Fruit fly (Drosophila melanogaster): ENCODE measurements around the gene Dpy-30L2.

The Dpy-30L2 gene

dm6 chr3L:4071561-4072049 is 24.1 kb upstream of the Dpy-30L2 start, which contains the start of gene wit (continued):
- no peak for TF ChIP-seq CG4424 (GFP tag; optimal IDR thresholded peaks at IDR 0.05)
- TF ChIP-seq ac (GFP tag; optimal IDR thresholded peaks at IDR 0.05) = no peak
- peak; percentile 14; the same call in 1 of the 2 replicates for TF ChIP-seq wdn (GFP tag; IDR thresholded peaks at IDR 0.05)
- TF ChIP-seq toy (GFP tag; IDR thresholded peaks at IDR 0.05) = no peak
- no peak for TF ChIP-seq CG6254 (GFP tag; optimal IDR thresholded peaks at IDR 0.05)
- no peak for TF ChIP-seq CG10209 (GFP tag; optimal IDR thresholded peaks at IDR 0.05)
- TF ChIP-seq CG8359 (GFP tag; optimal IDR thresholded peaks at IDR 0.05; ENCODE audit: borderline replicate concordance) = no peak
- TF ChIP-seq CG10431 (GFP tag; optimal IDR thresholded peaks at IDR 0.05) = no peak
- no peak for TF ChIP-seq CG11247 (GFP tag; IDR thresholded peaks at IDR 0.05)
- TF ChIP-seq CG6272 (GFP tag; IDR thresholded peaks at IDR 0.05) = no peak
- no peak for TF ChIP-seq eve (GFP tag; optimal IDR thresholded peaks at IDR 0.05)
- no peak; the same call in 2 of the 3 replicates for TF ChIP-seq B-H1 (GFP tag; IDR thresholded peaks at IDR 0.05)
- no peak for TF ChIP-seq CG16779 (GFP tag; IDR thresholded peaks at IDR 0.05)
- TF ChIP-seq E2f1 (GFP tag; IDR thresholded peaks at IDR 0.05) = no peak
- no peak for TF ChIP-seq Fer2 (tag; optimal IDR thresholded peaks at IDR 0.05)
- no peak for TF ChIP-seq CG1603 (tag; optimal IDR thresholded peaks at IDR 0.05)
- no peak for TF ChIP-seq Hmx (GFP tag; optimal IDR thresholded peaks at IDR 0.05)
- no peak for TF ChIP-seq CG1529 (GFP tag; optimal IDR thresholded peaks at IDR 0.05)
- TF ChIP-seq CG12744 (GFP tag; optimal IDR thresholded peaks at IDR 0.05) = no peak
- TF ChIP-seq CG31365 (tag; optimal IDR thresholded peaks at IDR 0.05) = no peak
- peak; percentile 24 for TF ChIP-seq CG15269 (tag; optimal IDR thresholded peaks at IDR 0.05)
- TF ChIP-seq Hr51 (GFP tag; optimal IDR thresholded peaks at IDR 0.05) = no peak
- no peak for TF ChIP-seq H15 (GFP tag; IDR thresholded peaks at IDR 0.05)
- TF ChIP-seq CG5953 (GFP tag; IDR thresholded peaks at IDR 0.05) = no peak
- no peak for TF ChIP-seq stwl (tag; optimal IDR thresholded peaks at IDR 0.05)
- TF ChIP-seq CG9932 (GFP tag; IDR thresholded peaks at IDR 0.05) = peak; percentile 32
- no peak for TF ChIP-seq CG17186 (GFP tag; optimal IDR thresholded peaks at IDR 0.05)
- no peak for TF ChIP-seq Ravus (GFP tag; IDR thresholded peaks at IDR 0.05)
- TF ChIP-seq fd96Cb (tag; optimal IDR thresholded peaks at IDR 0.05) = no peak
- TF ChIP-seq CG15601 (tag; optimal IDR thresholded peaks at IDR 0.05) = no peak
- TF ChIP-seq CG7271 (tag; optimal IDR thresholded peaks at IDR 0.05) = no peak
- no peak for TF ChIP-seq CG10274 (GFP tag; optimal IDR thresholded peaks at IDR 0.05)
- TF ChIP-seq CG12659 (GFP tag; optimal IDR thresholded peaks at IDR 0.05) = no peak
- TF ChIP-seq amos (GFP tag; IDR thresholded peaks at IDR 0.05; ENCODE audit: partially characterized antibody) = no peak; the same call in 1 of the 2 replicates
- TF ChIP-seq kay (GFP tag; optimal IDR thresholded peaks at IDR 0.05) = no peak
- TF ChIP-seq cato (GFP tag; optimal IDR thresholded peaks at IDR 0.05; ENCODE audit: borderline replicate concordance) = no peak
- TF ChIP-seq CG14014 (GFP tag; IDR thresholded peaks at IDR 0.05) = 0 out of 2 replicates have a peak, but pooled peaks have one; percentile 13
- peak; percentile 98 for TF ChIP-seq scrt (GFP tag; optimal IDR thresholded peaks at IDR 0.05)
- peak; percentile 22 for TF ChIP-seq sug (tag; optimal IDR thresholded peaks at IDR 0.05)
- TF ChIP-seq gcm (GFP tag; optimal IDR thresholded peaks at IDR 0.05) = no peak
- no peak for TF ChIP-seq CG14441 (GFP tag; IDR thresholded peaks at IDR 0.05)
- TF ChIP-seq CTCF (GFP tag; optimal IDR thresholded peaks at IDR 0.05) = no peak
- peak in 1 of 2 experiments; percentile 73 for TF ChIP-seq Pdp1 (GFP tag; optimal IDR thresholded peaks at IDR 0.05)
- TF ChIP-seq zf30C (GFP tag; optimal IDR thresholded peaks at IDR 0.05) = peak; percentile 74
- TF ChIP-seq CG10147 (GFP tag; optimal IDR thresholded peaks at IDR 0.05) = no peak
- TF ChIP-seq CG34422 (GFP tag; IDR thresholded peaks at IDR 0.05) = peak; percentile 79; the same call in 1 of the 3 replicates
- TF ChIP-seq CG13894 (tag; optimal IDR thresholded peaks at IDR 0.05) = no peak
- no peak for TF ChIP-seq pum (GFP tag; optimal IDR thresholded peaks at IDR 0.05)
- no peak for TF ChIP-seq CG9437 (GFP tag; optimal IDR thresholded peaks at IDR 0.05)
- no peak for TF ChIP-seq esg (GFP tag; conservative IDR thresholded peaks at IDR 0.05)
- no peak for TF ChIP-seq CG10321 (GFP tag; IDR thresholded peaks at IDR 0.05)

Data from whole organism, embryonic.